Worm (Caenorhabditis elegans) whole organism, L1 larva: ENCODE results near the gene sre-21.

Experiments
- fkh-10 ChIP-seq: sonication (generic microtip); optimal IDR thresholded peaks from 2 replicates; lab custom pipeline; 2017; ENCODE audit warnings: missing biosample characterization, missing genetic modification reagents, missing genetic modification characterization
- fkh-8 ChIP-seq: sonication (generic microtip); optimal IDR thresholded peaks from 2 replicates; lab custom pipeline; 2016; ENCODE audit warnings: mild to moderate bottlenecking, missing genetic modification characterization, missing compliant biosample characterization
- lin-39 ChIP-seq: fragments of 150-350 bp; optimal IDR thresholded peaks from 2 replicates; lab custom pipeline; 2014; ENCODE audit warnings: missing biosample characterization, missing genetic modification reagents, missing genetic modification characterization
- mep-1 ChIP-seq: fragments of 150-350 bp; optimal IDR thresholded peaks from 2 replicates; lab custom pipeline; 2014; ENCODE audit warnings: missing biosample characterization, missing genetic modification characterization
- nhr-19 ChIP-seq: fragments of 200-800 bp; sonication (Bioruptor generic); conservative IDR thresholded peaks from 2 replicates; pipeline ENCODE4 v1.3.6; 2022; ENCODE audit warnings: missing genetic modification characterization, missing compliant biosample characterization
- pag-3 ChIP-seq: sonication (generic microtip); optimal IDR thresholded peaks from 2 replicates; lab custom pipeline; 2017; ENCODE audit warnings: missing genetic modification characterization, mild to moderate bottlenecking, missing compliant biosample characterization, antibody characterized with exemption, borderline replicate concordance; ENCODE audit not compliant: insufficient read depth
- pqm-1 ChIP-seq: sonication (generic microtip); optimal IDR thresholded peaks from 3 replicates; lab custom pipeline; 2017; ENCODE audit warnings: missing biosample characterization, missing genetic modification characterization
- snu-23 ChIP-seq: sonication (generic microtip); optimal IDR thresholded peaks from 2 replicates; lab custom pipeline; 2016; ENCODE audit warnings: missing genetic modification characterization, missing compliant biosample characterization
- sox-4 ChIP-seq: sonication (generic microtip); optimal IDR thresholded peaks from 2 replicates; lab custom pipeline; 2016; ENCODE audit warnings: missing genetic modification characterization, missing compliant biosample characterization
- unc-130 ChIP-seq: fragments of 150-350 bp; optimal IDR thresholded peaks from 2 replicates; lab custom pipeline; 2017; ENCODE audit warnings: missing biosample characterization, missing genetic modification characterization, inconsistent platforms
- unc-62 ChIP-seq: fragments of 150-350 bp; optimal IDR thresholded peaks from 2 replicates; lab custom pipeline; 2014; ENCODE audit warnings: missing biosample characterization, missing genetic modification reagents, missing genetic modification characterization
- vab-15 ChIP-seq: sonication (generic microtip); optimal IDR thresholded peaks from 2 replicates; lab custom pipeline; 2017; ENCODE audit warnings: missing genotype, mild to moderate bottlenecking, missing genetic modification characterization, missing compliant biosample characterization
- zag-1 ChIP-seq: fragments of 150-350 bp; optimal IDR thresholded peaks from 2 replicates; lab custom pipeline; 2014; ENCODE audit warnings: missing biosample characterization, missing genetic modification characterization
- ztf-4 ChIP-seq: fragments of 150-350 bp; optimal IDR thresholded peaks from 2 replicates; lab custom pipeline; 2014; ENCODE audit warnings: missing biosample characterization, missing genetic modification characterization

ce11 chrV:17784363-17784762 is 11.4 kb upstream of the sre-21 start:
- TF ChIP-seq fkh-8 (tag; lab: Kevin White, UChicago) (no peak), sox-4 (no peak), pqm-1 (tag; lab: Kevin White, UChicago) (no peak), fkh-10 (GFP tag; lab: Kevin White, UChicago) (no peak), lin-39 (tag; lab: Kevin White, UChicago) (no peak), vab-15 (no peak), mep-1 (tag; lab: Kevin White, UChicago) (no peak), ztf-4 (tag; lab: Kevin White, UChicago) (no peak), unc-130 (tag; lab: Kevin White, UChicago) (no peak), unc-62 (GFP tag; lab: Kevin White, UChicago) (no peak), snu-23 (GFP tag; lab: Kevin White, UChicago) (no peak), zag-1 (no peak), nhr-19 (no peak), pag-3 (tag; lab: Kevin White, UChicago) (no peak)
